Fruit fly (Drosophila melanogaster): ENCODE measurements around the gene Ir75b.

The Ir75b gene

DNA sequence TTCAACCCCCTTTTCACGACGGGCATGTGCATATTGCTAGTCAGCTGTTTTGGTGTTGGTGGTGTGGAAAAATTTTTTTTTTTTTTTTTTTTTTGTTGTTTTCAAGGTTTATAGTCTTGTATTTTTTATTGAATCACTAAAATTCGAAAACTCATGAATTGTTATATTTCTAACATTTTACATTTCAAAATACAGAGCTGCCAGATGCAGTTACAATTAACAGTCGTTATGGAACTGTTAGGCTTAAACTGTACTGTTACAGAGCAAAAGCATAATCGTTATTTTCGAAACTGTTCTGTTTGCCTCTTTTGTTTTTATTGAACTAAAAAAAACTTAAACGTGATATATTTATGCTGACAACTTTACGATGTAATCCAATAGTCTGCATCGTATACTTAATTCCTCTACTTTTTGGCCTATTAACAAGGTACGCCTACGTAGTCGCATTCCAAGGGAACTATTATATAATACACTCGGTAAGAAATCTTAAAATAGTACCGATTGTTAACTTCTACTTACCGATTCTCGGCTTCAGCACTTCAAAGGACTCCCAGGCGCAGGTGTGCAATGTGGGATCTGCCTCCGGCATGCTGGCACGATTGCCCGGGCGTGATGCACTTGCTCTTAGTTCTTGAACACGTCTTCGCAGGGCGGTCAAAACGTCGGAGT lies 13.5 kb downstream of the Ir75b start, which contains the start of gene CG32187:
CG32187 (minus strand) TSS at position 9 of the 669 bp plus-strand sequence.
- no peak for TF ChIP-seq noc (tag; optimal IDR thresholded peaks at IDR 0.05)

DNA sequence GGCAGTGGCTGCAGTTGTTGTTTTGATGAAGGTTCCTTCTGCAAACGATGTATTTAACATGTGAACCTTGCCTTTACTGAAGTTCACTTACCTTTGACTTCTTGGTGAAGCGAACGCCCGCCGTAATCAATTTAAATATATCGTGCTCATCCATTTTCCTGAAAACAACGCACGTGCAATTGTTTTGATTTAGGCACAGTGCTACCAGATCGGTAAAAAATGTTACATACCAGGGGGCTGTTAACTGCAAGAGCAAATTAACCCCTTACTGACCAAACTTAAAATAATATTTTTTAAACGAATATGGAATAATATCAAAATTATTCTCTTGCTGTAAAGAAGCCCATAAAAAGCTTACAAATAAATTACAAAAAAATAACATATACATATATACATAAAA lies 15.5 kb downstream of the Ir75b start, which contains the start of gene ais:
ais (minus strand) TSS at position 205 of the 400 bp plus-strand sequence.
- TF ChIP-seq noc (tag; optimal IDR thresholded peaks at IDR 0.05), result no peak

- TF ChIP-seq noc (tag; optimal IDR thresholded peaks at IDR 0.05), result no peak
These were observed 17.9 kb downstream of the Ir75b start, which contains the start of gene NUCB1 for dm6 chr3L:17802107-17802506. NUCB1 (minus strand) TSS chr3L:17802279.

dm6 chr3L:17797494-17797893 lies 22.5 kb downstream of the Ir75b start, which contains the start of gene CG42816:
CG42816 (minus strand) TSS chr3L:17797594.
- no peak for TF ChIP-seq noc (tag; optimal IDR thresholded peaks at IDR 0.05)

DNA sequence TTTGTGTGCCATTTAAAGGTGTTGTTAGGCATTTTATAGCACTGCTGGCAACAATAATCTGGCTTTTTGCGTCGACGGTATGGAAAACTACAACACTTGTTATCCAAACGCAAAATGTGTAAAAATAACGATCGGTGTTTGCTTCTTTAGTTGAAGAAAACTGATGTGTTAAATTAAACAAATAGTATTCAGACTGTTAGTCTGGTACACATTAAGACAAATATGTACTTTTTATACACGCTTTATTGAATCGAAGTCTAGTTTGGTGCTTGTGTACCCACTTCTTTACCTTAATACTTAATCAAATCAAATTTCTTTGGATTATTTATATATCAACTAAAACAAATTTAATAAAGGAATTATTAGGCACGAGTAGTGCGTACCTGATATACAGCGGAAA lies 28.5 kb downstream of the Ir75b start:
- TF ChIP-seq noc (tag; optimal IDR thresholded peaks at IDR 0.05), result no peak

- TF ChIP-seq noc (tag; optimal IDR thresholded peaks at IDR 0.05), result no peak
These were observed 28.7 kb downstream of the Ir75b start, which contains the start of gene CG42815 for dm6 chr3L:17791467-17791494. CG42815 (minus strand) TSS chr3L:17791486.

- TF ChIP-seq noc (tag; optimal IDR thresholded peaks at IDR 0.05), result no peak
These were observed 28.9 kb downstream of the Ir75b start for dm6 chr3L:17791067-17791466.
